Worm (Caenorhabditis elegans) whole organism, L4 larva: Measurements from ENCODE around the gene F15E6.4.

Experiments used
- D1046.2 ChIP-seq: fragments of 200-800 bp; sonication (Bioruptor generic); IDR thresholded peaks from 2 replicates; pipeline ENCODE4 v1.3.6; 2022; ENCODE audit warnings: missing genetic modification characterization, missing compliant biosample characterization
- F44E2.7 ChIP-seq: fragments of 200-800 bp; sonication (Bioruptor generic); IDR thresholded peaks from 2 replicates; pipeline ENCODE4 v2.1.2; 2022; ENCODE audit warnings: missing genetic modification characterization, missing compliant biosample characterization
- F49E8.2 ChIP-seq: sonication (generic microtip); optimal IDR thresholded peaks from 2 replicates; lab custom pipeline; 2016; ENCODE audit warnings: missing compliant biosample characterization, mild to moderate bottlenecking, missing genetic modification characterization, borderline replicate concordance
- R02D3.7 ChIP-seq: fragments of 150-350 bp; sonication (generic microtip); optimal IDR thresholded peaks from 3 replicates; lab custom pipeline; 2014; ENCODE audit warnings: missing biosample characterization, missing genetic modification characterization
- T26A8.4 ChIP-seq: fragments of 200-800 bp; sonication (Bioruptor generic); IDR thresholded peaks from 2 replicates; pipeline ENCODE4 v1.3.6; 2022; ENCODE audit warnings: missing genetic modification characterization, missing compliant biosample characterization
- Y48G9A.11 ChIP-seq: fragments of 200-800 bp; sonication (Bioruptor generic); IDR thresholded peaks from 2 replicates; pipeline ENCODE4 v1.3.6; 2022; ENCODE audit warnings: missing genetic modification reagents, missing genetic modification characterization, missing compliant biosample characterization
- Y5F2A.4 ChIP-seq: fragments of 200-800 bp; sonication (Bioruptor generic); optimal IDR thresholded peaks from 2 replicates; lab custom pipeline; 2018; ENCODE audit warnings: mild to moderate bottlenecking, missing genetic modification characterization, missing compliant biosample characterization
- Y75B8A.6 ChIP-seq: fragments of 200-800 bp; sonication (Bioruptor generic); IDR thresholded peaks from 2 replicates; pipeline ENCODE4 v1.3.6; 2022; ENCODE audit warnings: missing genetic modification reagents, missing genetic modification characterization, missing compliant biosample characterization
- aha-1 ChIP-seq: fragments of 150-350 bp; peaks from one replicate; lab custom pipeline; 2014; ENCODE audit warnings: missing biosample characterization, missing genetic modification characterization
- arid-1 ChIP-seq: fragments of 200-800 bp; sonication (Bioruptor generic); conservative IDR thresholded peaks from 2 replicates; pipeline ENCODE4 v1.3.6; 2022; ENCODE audit warnings: missing genetic modification reagents, missing genetic modification characterization, missing compliant biosample characterization
- ceh-20 ChIP-seq: fragments of 200-800 bp; sonication (Bioruptor generic); IDR thresholded peaks from 2 replicates; pipeline ENCODE4 v1.3.6; 2022; ENCODE audit warnings: missing genetic modification reagents, missing genetic modification characterization, missing compliant biosample characterization
- ceh-44 ChIP-seq: fragments of 200-800 bp; sonication (Bioruptor generic); IDR thresholded peaks from 2 replicates; pipeline ENCODE4 v1.3.6; 2022; ENCODE audit warnings: missing genetic modification reagents, missing genetic modification characterization, missing compliant biosample characterization
- ceh-62 ChIP-seq: sonication (generic microtip); optimal IDR thresholded peaks from 2 replicates; lab custom pipeline; 2017; ENCODE audit warnings: missing biosample characterization, missing genetic modification characterization
- ceh-82 ChIP-seq: sonication (generic microtip); optimal IDR thresholded peaks from 2 replicates; lab custom pipeline; 2017; ENCODE audit warnings: missing biosample characterization, missing genetic modification characterization
- ctbp-1 ChIP-seq: fragments of 200-800 bp; sonication (Bioruptor generic); IDR thresholded peaks from 2 replicates; pipeline ENCODE4 v1.3.6; 2022; ENCODE audit warnings: missing genetic modification reagents, missing genetic modification characterization, missing compliant biosample characterization
- daf-19 ChIP-seq: fragments of 200-800 bp; sonication (Bioruptor generic); conservative IDR thresholded peaks from 2 replicates; pipeline ENCODE4 v1.3.6; 2022; ENCODE audit warnings: missing genetic modification characterization, missing compliant biosample characterization
- daf-8 ChIP-seq: fragments of 200-800 bp; sonication (Bioruptor generic); IDR thresholded peaks from 2 replicates; pipeline ENCODE4 v1.3.6; 2022; ENCODE audit warnings: missing genetic modification characterization, missing compliant biosample characterization
- dmd-8 ChIP-seq: fragments of 200-800 bp; sonication (Bioruptor generic); IDR thresholded peaks from 2 replicates; pipeline ENCODE4 v1.3.6; 2022; ENCODE audit warnings: missing genetic modification characterization, missing compliant biosample characterization
- dmd-9 ChIP-seq: fragments of 200-800 bp; sonication (Bioruptor generic); IDR thresholded peaks from 2 replicates; pipeline ENCODE4 v1.3.6; 2022; ENCODE audit warnings: missing genetic modification reagents, missing genetic modification characterization, missing compliant biosample characterization
- duxl-1 ChIP-seq: sonication (generic microtip); optimal IDR thresholded peaks from 2 replicates; lab custom pipeline; 2016; ENCODE audit warnings: mild to moderate bottlenecking, missing genetic modification characterization, moderate library complexity, missing compliant biosample characterization; ENCODE audit not compliant: poor library complexity
- egl-27 ChIP-seq: sonication (generic microtip); optimal IDR thresholded peaks from 3 replicates; lab custom pipeline; 2017; ENCODE audit warnings: missing biosample characterization, missing genetic modification reagents, missing genetic modification characterization
- egl-43 ChIP-seq: fragments of 200-800 bp; sonication (Bioruptor generic); IDR thresholded peaks from 2 replicates; pipeline ENCODE4 v1.3.6; 2022; ENCODE audit warnings: missing genetic modification reagents, missing genetic modification characterization, missing compliant biosample characterization
- fkh-10 ChIP-seq: fragments of 150-350 bp; optimal IDR thresholded peaks from 2 replicates; lab custom pipeline; 2014; ENCODE audit warnings: missing biosample characterization, missing genetic modification reagents, missing genetic modification characterization
- hlh-11 ChIP-seq: fragments of 200-800 bp; sonication (Bioruptor generic); optimal IDR thresholded peaks from 2 replicates; lab custom pipeline; 2018; ENCODE audit warnings: mild to moderate bottlenecking, missing genetic modification characterization, missing compliant biosample characterization
- lim-7 ChIP-seq: fragments of 200-800 bp; sonication (Bioruptor generic); IDR thresholded peaks from 2 replicates; pipeline ENCODE4 v1.3.6; 2022; ENCODE audit warnings: missing genetic modification characterization, missing compliant biosample characterization
- lin-1 ChIP-seq: fragments of 200-800 bp; sonication (Bioruptor generic); IDR thresholded peaks from 2 replicates; pipeline ENCODE4 v1.3.6; 2022; ENCODE audit warnings: missing genetic modification reagents, missing genetic modification characterization, missing compliant biosample characterization
- lin-29 ChIP-seq: fragments of 200-800 bp; sonication (Bioruptor generic); IDR thresholded peaks from 2 replicates; pipeline ENCODE4 v1.3.6; 2022; ENCODE audit warnings: missing genetic modification reagents, missing genetic modification characterization, missing compliant biosample characterization
- mdl-1 ChIP-seq, 2 experiments: fragments of 150-350 bp in 1 of 2; sonication (generic microtip) in 1 of 2; optimal IDR thresholded peaks; 2 replicates each; lab custom pipeline; 2014 to 2017; ENCODE audit warnings: missing biosample characterization in 2 of 2, missing genetic modification characterization in 2 of 2
- mdt-29 ChIP-seq: fragments of 200-800 bp; sonication (Bioruptor generic); IDR thresholded peaks from 2 replicates; pipeline ENCODE4 v1.3.6; 2022; ENCODE audit warnings: missing genetic modification reagents, missing genetic modification characterization, missing compliant biosample characterization
- mxl-2 ChIP-seq: fragments of 200-800 bp; sonication (Bioruptor generic); conservative IDR thresholded peaks from 2 replicates; pipeline ENCODE4 v1.3.6; 2022; ENCODE audit warnings: missing genetic modification reagents, missing genetic modification characterization, missing compliant biosample characterization
- mxl-3 ChIP-seq: fragments of 200-800 bp; sonication (Bioruptor generic); optimal IDR thresholded peaks from 2 replicates; lab custom pipeline; 2018; ENCODE audit warnings: mild to moderate bottlenecking, missing genetic modification characterization, missing compliant biosample characterization
- nhr-102 ChIP-seq: sonication (generic microtip); optimal IDR thresholded peaks from 2 replicates; lab custom pipeline; 2016; ENCODE audit warnings: mild to moderate bottlenecking, missing genetic modification characterization, moderate library complexity, missing compliant biosample characterization
- nhr-48 ChIP-seq: sonication (generic microtip); optimal IDR thresholded peaks from 2 replicates; lab custom pipeline; 2016; ENCODE audit warnings: mild to moderate bottlenecking, missing genetic modification characterization, missing compliant biosample characterization
- pha-4 ChIP-seq, 2 experiments: fragments of 150-350 bp in 1 of 2; fragments of 200-800 bp in 1 of 2; sonication (Bioruptor generic) in 1 of 2; IDR thresholded peaks in 1 of 2; optimal IDR thresholded peaks in 1 of 2; 2 replicates each; pipeline versions ENCODE4 v1.3.6 to Lab custom; 2014 to 2022; ENCODE audit warnings: missing genetic modification characterization in 2 of 2, missing genetic modification reagents in 2 of 2, missing biosample characterization in 1 of 2, missing compliant biosample characterization in 1 of 2
- saeg-2 ChIP-seq: fragments of 200-800 bp; sonication (Bioruptor generic); IDR thresholded peaks from 2 replicates; pipeline ENCODE4 v1.3.6; 2022; ENCODE audit warnings: missing genetic modification reagents, missing genetic modification characterization, missing compliant biosample characterization
- set-16 ChIP-seq: fragments of 200-800 bp; sonication (Bioruptor generic); IDR thresholded peaks from 2 replicates; pipeline ENCODE4 v1.3.6; 2022; ENCODE audit warnings: missing genetic modification reagents, missing genetic modification characterization, missing compliant biosample characterization
- tra-1 ChIP-seq: fragments of 200-800 bp; sonication (Bioruptor generic); IDR thresholded peaks from 2 replicates; pipeline ENCODE4 v1.3.6; 2022; ENCODE audit warnings: missing genetic modification reagents, missing genetic modification characterization, missing compliant biosample characterization
- unc-62 ChIP-seq, 3 experiments: fragments of 150-350 bp in 1 of 3; sonication (generic microtip); optimal IDR thresholded peaks in 2 of 3; peaks in 1 of 3; 1 replicate in 1 of 3; 2 replicates in 2 of 3; lab custom pipeline; 2014 to 2017; ENCODE audit warnings: missing biosample characterization in 3 of 3, missing genetic modification characterization in 3 of 3, missing genetic modification reagents in 3 of 3, missing genotype in 1 of 3
- vab-7 ChIP-seq: fragments of 200-800 bp; sonication (Bioruptor generic); IDR thresholded peaks from 2 replicates; pipeline ENCODE4 v1.3.6; 2022; ENCODE audit warnings: missing genetic modification reagents, missing genetic modification characterization, missing compliant biosample characterization
- zip-11 ChIP-seq: fragments of 200-800 bp; sonication (Bioruptor generic); IDR thresholded peaks from 2 replicates; pipeline ENCODE4 v1.3.6; 2022; ENCODE audit warnings: missing genetic modification characterization, missing compliant biosample characterization
- ztf-11 ChIP-seq: fragments of 150-350 bp; optimal IDR thresholded peaks from 2 replicates; lab custom pipeline; 2014; ENCODE audit warnings: missing biosample characterization, missing genetic modification characterization

F15E6.4 gene

DNA sequence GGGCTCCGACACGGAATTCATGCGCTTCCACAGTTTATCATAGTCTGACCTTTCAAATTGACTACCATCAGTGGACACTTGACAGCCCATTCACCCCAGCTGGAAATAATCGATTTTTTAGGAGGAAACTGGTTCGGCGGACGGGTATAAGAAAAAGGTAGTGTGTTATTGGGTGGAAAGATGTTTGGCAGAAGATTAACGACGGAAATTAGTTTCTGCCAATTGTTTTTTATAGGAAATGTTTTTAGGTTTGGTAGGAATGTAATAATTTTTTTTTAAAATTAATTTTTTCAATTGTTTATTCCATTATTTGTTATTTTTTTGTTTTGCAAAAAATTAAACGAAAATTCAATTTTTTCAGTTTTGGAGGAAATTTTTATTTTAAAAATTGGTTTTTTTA, 7.7 kb downstream of the F15E6.4 start, which contains the start of gene F15E6.9:
Gene F15E6.9, minus strand, starts transcription at position 101 of the 400 bp plus-strand sequence.
- TF ChIP-seq ztf-11 (no peak), zip-11 (no peak), ctbp-1 (GFP tag; lab: Robert Waterston, UW) (no peak), ceh-44 (no peak), F44E2.7 (GFP tag; lab: Robert Waterston, UW) (no peak), arid-1 (GFP tag; lab: Robert Waterston, UW) (no peak), Y75B8A.6 (GFP tag; lab: Robert Waterston, UW) (no peak), mdl-1 (tag; optimal IDR thresholded peaks at IDR 0.05; lab: Kevin White, UChicago) (no peak), daf-19 (GFP tag; lab: Robert Waterston, UW) (no peak), D1046.2 (no peak), pha-4 (GFP tag; IDR thresholded peaks at IDR 0.05; lab: Robert Waterston, UW) (no peak), pha-4 (tag; optimal IDR thresholded peaks at IDR 0.05; lab: Kevin White, UChicago) (no peak)

DNA sequence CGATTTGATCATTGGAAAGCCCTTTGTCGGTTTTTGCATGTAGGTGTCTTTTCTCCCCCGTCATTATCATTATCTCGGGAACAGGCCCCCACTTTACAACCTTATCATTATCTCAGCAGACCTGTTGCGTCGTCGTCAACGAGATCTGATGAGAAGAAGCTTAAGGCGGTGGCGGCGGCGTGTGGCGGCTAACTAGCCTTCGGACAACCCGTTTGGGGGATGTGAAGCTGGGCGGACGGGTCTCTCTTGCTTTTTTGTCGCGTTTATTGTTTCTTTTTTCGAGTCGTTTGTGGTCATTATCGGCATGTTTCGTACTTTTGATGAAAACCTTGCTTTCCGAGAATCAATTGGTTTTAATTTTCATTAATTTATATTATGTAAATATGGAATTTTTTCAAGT, 8.7 kb downstream of the F15E6.4 start:
- TF ChIP-seq mxl-3 (GFP tag; lab: Kevin White, UChicago) (peak; percentile 30), T26A8.4 (GFP tag; lab: Robert Waterston, UW) (peak; percentile 64), hlh-11 (peak; percentile 67), fkh-10 (no peak), mxl-2 (GFP tag; lab: Robert Waterston, UW) (no peak), nhr-48 (peak; percentile 51), set-16 (peak; percentile 34; the same call in 1 of the 2 replicates), aha-1 (peak; percentile 79)

DNA sequence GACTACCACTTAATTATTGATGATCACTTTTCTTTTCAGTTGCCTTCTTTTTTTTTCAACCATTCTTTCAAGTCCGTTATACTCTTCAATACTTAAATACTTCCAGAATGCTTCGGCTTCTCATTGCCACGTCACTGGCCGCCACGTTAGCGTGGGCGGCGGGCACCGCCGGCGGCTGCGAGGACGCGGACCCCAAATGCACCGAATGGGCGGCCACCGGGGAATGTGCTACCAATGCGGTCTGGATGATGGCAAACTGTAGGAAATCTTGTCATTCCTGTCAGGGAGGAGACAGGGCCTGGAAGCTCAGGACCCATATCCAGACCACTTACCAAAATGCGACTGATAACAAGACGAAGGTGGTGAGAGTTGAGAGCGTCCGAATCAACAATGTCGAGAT, 9.9 kb downstream of the F15E6.4 start, which contains the start of gene lgc-22:
Gene lgc-22, plus strand, starts transcription at position 105 of the 400 bp plus-strand sequence.
- TF ChIP-seq F49E8.2 (no peak), daf-8 (GFP tag; lab: Robert Waterston, UW) (no peak), Y48G9A.11 (no peak), lim-7 (GFP tag; lab: Robert Waterston, UW) (no peak), dmd-9 (GFP tag; lab: Robert Waterston, UW) (0 out of 2 replicates have a peak, but pooled peaks have one; percentile 32), set-16 (peak; percentile 86), nhr-102 (tag; lab: Kevin White, UChicago) (no peak), egl-27 (tag; lab: Kevin White, UChicago) (no peak), dmd-8 (no peak), aha-1 (no peak), ceh-62 (tag; lab: Kevin White, UChicago) (no peak), egl-43 (GFP tag; lab: Robert Waterston, UW) (peak; percentile 55; the same call in 1 of the 2 replicates)

DNA sequence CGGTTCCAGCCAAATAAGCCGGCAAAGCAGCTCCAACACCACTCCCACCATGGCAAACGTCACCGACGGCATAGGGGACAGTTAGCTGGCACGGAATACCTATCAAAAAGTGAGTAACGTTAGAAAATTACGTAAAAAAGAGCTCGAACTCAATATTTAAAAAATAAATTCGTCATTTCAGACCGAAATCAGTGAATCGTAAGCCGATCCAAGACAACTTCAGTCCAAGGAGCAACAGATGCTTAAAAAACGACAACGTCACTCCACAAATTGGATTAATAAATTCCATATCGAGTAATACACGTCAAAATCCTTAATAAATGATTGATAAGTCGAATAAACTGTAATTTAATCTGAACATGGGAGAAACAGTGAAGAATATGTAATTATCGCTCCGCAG, 15.0 kb downstream of the F15E6.4 start:
- TF ChIP-seq Y5F2A.4 (GFP tag; lab: Kevin White, UChicago), result no peak
- TF ChIP-seq unc-62 (GFP tag; optimal IDR thresholded peaks at IDR 0.05 in 1 of 2; lab: Kevin White, UChicago), result peak in 1 of 2 experiments; percentile 94
- TF ChIP-seq unc-62 (tag; optimal IDR thresholded peaks at IDR 0.05; lab: Kevin White, UChicago), result no peak

DNA sequence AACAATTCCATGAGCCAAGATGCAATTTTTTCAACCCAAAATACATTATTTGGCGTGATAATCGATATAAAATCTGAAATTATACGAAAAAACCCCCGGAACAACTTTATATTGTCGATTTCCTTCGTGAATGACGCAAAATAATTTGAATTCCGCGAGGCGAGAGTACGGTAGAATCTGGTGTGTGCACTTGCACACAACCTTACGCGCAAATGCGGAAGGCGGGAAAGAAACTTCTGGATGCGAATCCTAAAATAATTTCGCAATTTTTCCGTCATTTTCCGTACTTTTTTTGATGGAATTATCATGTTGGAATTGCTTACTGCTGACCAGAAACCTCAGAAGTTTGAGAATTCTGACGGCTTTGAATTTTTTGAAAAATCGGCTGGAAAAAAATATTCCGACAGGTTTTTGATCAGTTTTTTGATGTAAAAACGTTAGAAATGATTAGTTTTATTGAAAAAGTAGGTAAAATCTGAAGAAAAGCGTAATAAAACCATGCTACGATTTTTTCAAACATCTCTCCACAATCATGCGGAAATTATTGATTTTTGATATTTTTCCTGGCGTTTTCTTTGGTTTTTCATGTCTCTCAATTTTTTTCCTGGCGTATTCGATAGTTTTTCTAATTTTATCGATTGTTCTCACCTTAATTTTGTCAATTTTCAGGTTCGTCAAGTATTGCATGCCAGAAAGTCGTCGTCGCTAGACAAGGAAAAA, 16.1 kb downstream of the F15E6.4 start, which contains the start of gene set-9:
Gene set-9, plus strand, starts transcription at position 670 of the 720 bp plus-strand sequence.
- TF ChIP-seq ceh-44 (no peak), ceh-82 (no peak), tra-1 (GFP tag; lab: Robert Waterston, UW) (no peak), R02D3.7 (no peak), unc-62 (GFP tag; optimal IDR thresholded peaks at IDR 0.05 in 1 of 2; lab: Kevin White, UChicago) (no peak), unc-62 (tag; optimal IDR thresholded peaks at IDR 0.05; lab: Kevin White, UChicago) (no peak), saeg-2 (GFP tag; lab: Robert Waterston, UW) (no peak), duxl-1 (no peak), lin-1 (GFP tag; lab: Robert Waterston, UW) (no peak), ceh-20 (GFP tag; lab: Robert Waterston, UW) (no peak), ztf-11 (no peak), mdt-29 (no peak), vab-7 (GFP tag; lab: Robert Waterston, UW) (no peak), pha-4 (GFP tag; IDR thresholded peaks at IDR 0.05; lab: Robert Waterston, UW) (no peak), pha-4 (tag; optimal IDR thresholded peaks at IDR 0.05; lab: Kevin White, UChicago) (no peak), Y75B8A.6 (GFP tag; lab: Robert Waterston, UW) (no peak), T26A8.4 (GFP tag; lab: Robert Waterston, UW) (no peak), lin-29 (GFP tag; lab: Robert Waterston, UW) (no peak), egl-43 (GFP tag; lab: Robert Waterston, UW) (no peak)
